Fruit fly (Drosophila melanogaster) whole organism, prepupa: ENCODE measurements around the gene plum.

Experiments used
- CG10631 ChIP-seq: fragments of 200-800 bp; sonication (Bioruptor generic); optimal IDR thresholded peaks from 2 replicates; lab custom pipeline; 2016; ENCODE audit warnings: missing biosample characterization, missing genetic modification characterization
- CG10669 ChIP-seq: fragments of 200-800 bp; sonication (Bioruptor generic); optimal IDR thresholded peaks from 3 replicates; lab custom pipeline; 2018; ENCODE audit warnings: missing biosample characterization, mild to moderate bottlenecking, missing genetic modification characterization, moderate library complexity
- CG11294 ChIP-seq: fragments of 200-800 bp; sonication (Bioruptor generic); IDR thresholded peaks from 2 replicates; pipeline ENCODE4 v1.3.6; 2022; ENCODE audit warnings: missing biosample characterization, missing genetic modification characterization
- CG11762 ChIP-seq: fragments of 200-800 bp; sonication (Bioruptor generic); optimal IDR thresholded peaks from 3 replicates; lab custom pipeline; 2016; ENCODE audit warnings: missing biosample characterization, missing genetic modification characterization; ENCODE audit not compliant: insufficient read depth
- CG11902 ChIP-seq: fragments of 200-800 bp; sonication (Bioruptor generic); optimal IDR thresholded peaks from 3 replicates; lab custom pipeline; 2016; ENCODE audit warnings: missing biosample characterization, missing genetic modification characterization
- CG15336 ChIP-seq: fragments of 200-800 bp; sonication (Bioruptor generic); IDR thresholded peaks from 2 replicates; pipeline ENCODE4 v1.3.6; 2022; ENCODE audit warnings: missing biosample characterization, missing genetic modification characterization
- CG16779 ChIP-seq: fragments of 200-800 bp; sonication (Bioruptor generic); optimal IDR thresholded peaks from 3 replicates; lab custom pipeline; 2017; ENCODE audit warnings: missing biosample characterization, mild to moderate bottlenecking, missing genetic modification characterization
- CG3032 ChIP-seq: fragments of 200-800 bp; optimal IDR thresholded peaks from 2 replicates; lab custom pipeline; 2019; ENCODE audit warnings: missing biosample characterization, mild to moderate bottlenecking, missing genetic modification characterization, moderate library complexity
- CG31627 ChIP-seq: fragments of 200-800 bp; sonication (Bioruptor generic); optimal IDR thresholded peaks from 3 replicates; lab custom pipeline; 2016; ENCODE audit warnings: missing biosample characterization, missing genetic modification characterization
- CG32006 ChIP-seq: fragments of 200-800 bp; sonication (Bioruptor generic); optimal IDR thresholded peaks from 3 replicates; lab custom pipeline; 2017; ENCODE audit warnings: missing biosample characterization, mild to moderate bottlenecking, missing genetic modification characterization
- CG34406 ChIP-seq: fragments of 200-800 bp; sonication (Bioruptor generic); optimal IDR thresholded peaks from 3 replicates; lab custom pipeline; 2016; ENCODE audit warnings: missing biosample characterization, missing genetic modification characterization
- CG4318 ChIP-seq: fragments of 200-800 bp; sonication (Bioruptor generic); optimal IDR thresholded peaks from 3 replicates; lab custom pipeline; 2017; ENCODE audit warnings: missing biosample characterization, mild to moderate bottlenecking, missing genetic modification characterization
- CG6163 ChIP-seq: fragments of 200-800 bp; sonication (Bioruptor generic); IDR thresholded peaks from 3 replicates; pipeline ENCODE4 v1.3.6; 2022; ENCODE audit warnings: missing biosample characterization, missing genetic modification characterization
- CG6276 ChIP-seq: fragments of 200-800 bp; sonication (Bioruptor generic); optimal IDR thresholded peaks from 2 replicates; lab custom pipeline; 2017; ENCODE audit warnings: missing biosample characterization, mild to moderate bottlenecking, missing genetic modification characterization
- CG6792 ChIP-seq: fragments of 200-800 bp; sonication (Bioruptor generic); optimal IDR thresholded peaks from 3 replicates; lab custom pipeline; 2016; ENCODE audit warnings: missing biosample characterization, missing genetic modification characterization
- CG6808 ChIP-seq: fragments of 200-800 bp; sonication (Bioruptor generic); optimal IDR thresholded peaks from 3 replicates; lab custom pipeline; 2017; ENCODE audit warnings: missing biosample characterization, missing genetic modification characterization, mild to moderate bottlenecking, moderate library complexity, missing genetic modification reagents
- CG6854 ChIP-seq: fragments of 200-800 bp; sonication (Bioruptor generic); optimal IDR thresholded peaks from 2 replicates; lab custom pipeline; 2017; ENCODE audit warnings: missing biosample characterization, mild to moderate bottlenecking, missing genetic modification characterization
- CG7368 ChIP-seq: fragments of 200-800 bp; sonication (Bioruptor generic); optimal IDR thresholded peaks from 3 replicates; lab custom pipeline; 2016; ENCODE audit warnings: missing biosample characterization, missing genetic modification characterization
- CG8119 ChIP-seq: fragments of 200-800 bp; sonication (Bioruptor generic); IDR thresholded peaks from 3 replicates; pipeline ENCODE4 v1.3.6; 2022; ENCODE audit warnings: missing biosample characterization, missing genetic modification characterization
- CG8319 ChIP-seq: fragments of 200-800 bp; sonication (Bioruptor generic); optimal IDR thresholded peaks from 3 replicates; lab custom pipeline; 2016; ENCODE audit warnings: missing biosample characterization, missing genetic modification characterization
- CG8632 ChIP-seq: fragments of 200-800 bp; sonication (Bioruptor generic); optimal IDR thresholded peaks from 3 replicates; lab custom pipeline; 2016; ENCODE audit warnings: missing biosample characterization, missing genetic modification characterization
- CG9139 ChIP-seq: fragments of 200-800 bp; sonication (Bioruptor generic); optimal IDR thresholded peaks from 3 replicates; lab custom pipeline; 2017; ENCODE audit warnings: missing biosample characterization, mild to moderate bottlenecking, missing genetic modification characterization
- Eip75B ChIP-seq: fragments of 200-800 bp; sonication (Bioruptor generic); optimal IDR thresholded peaks from 3 replicates; lab custom pipeline; 2016; ENCODE audit warnings: missing biosample characterization, missing genetic modification characterization
- Eip78C ChIP-seq: fragments of 200-800 bp; sonication (Bioruptor generic); peaks from one replicate; lab custom pipeline; 2016; ENCODE audit warnings: missing biosample characterization, missing genetic modification characterization
- Eip93F ChIP-seq: fragments of 200-800 bp; sonication (Bioruptor generic); optimal IDR thresholded peaks from 2 replicates; lab custom pipeline; 2016; ENCODE audit warnings: missing biosample characterization, mild to moderate bottlenecking, missing genetic modification characterization
- Ets21C ChIP-seq: fragments of 200-800 bp; sonication (Bioruptor generic); optimal IDR thresholded peaks from 3 replicates; lab custom pipeline; 2016; ENCODE audit warnings: missing biosample characterization, missing genetic modification characterization
- Ets96B ChIP-seq: fragments of 200-800 bp; optimal IDR thresholded peaks from 2 replicates; lab custom pipeline; 2019; ENCODE audit warnings: missing biosample characterization, mild to moderate bottlenecking, missing genetic modification characterization, moderate library complexity
- Hr39 ChIP-seq: fragments of 200-800 bp; sonication (Bioruptor generic); optimal IDR thresholded peaks from 2 replicates; lab custom pipeline; 2016; ENCODE audit warnings: missing biosample characterization, missing genetic modification characterization
- Lpt ChIP-seq: fragments of 200-800 bp; sonication (Bioruptor generic); optimal IDR thresholded peaks from 3 replicates; lab custom pipeline; 2016; ENCODE audit warnings: missing biosample characterization, missing genetic modification characterization
- Met ChIP-seq: fragments of 200-800 bp; sonication (Bioruptor generic); optimal IDR thresholded peaks from 3 replicates; lab custom pipeline; 2016; ENCODE audit warnings: missing biosample characterization, missing genetic modification characterization
- OdsH ChIP-seq: fragments of 200-800 bp; sonication (Bioruptor generic); optimal IDR thresholded peaks from 3 replicates; lab custom pipeline; 2016; ENCODE audit warnings: missing biosample characterization, missing genetic modification characterization
- Smox ChIP-seq: fragments of 200-800 bp; sonication (Bioruptor generic); optimal IDR thresholded peaks from 3 replicates; lab custom pipeline; 2016; ENCODE audit warnings: missing biosample characterization, missing genetic modification characterization
- Sox102F ChIP-seq: fragments of 200-800 bp; sonication (Bioruptor generic); optimal IDR thresholded peaks from 2 replicates; lab custom pipeline; 2016; ENCODE audit warnings: missing biosample characterization, mild to moderate bottlenecking, missing genetic modification characterization
- Sox15 ChIP-seq: fragments of 200-800 bp; sonication (Bioruptor generic); optimal IDR thresholded peaks from 3 replicates; lab custom pipeline; 2016; ENCODE audit warnings: missing biosample characterization, missing genetic modification characterization
- achi ChIP-seq: fragments of 200-800 bp; sonication (Bioruptor generic); optimal IDR thresholded peaks from 3 replicates; lab custom pipeline; 2016; ENCODE audit warnings: missing biosample characterization, missing genetic modification characterization
- acj6 ChIP-seq: fragments of 200-800 bp; sonication (Bioruptor generic); optimal IDR thresholded peaks from 3 replicates; lab custom pipeline; 2016; ENCODE audit warnings: missing biosample characterization, missing genetic modification characterization
- cyc ChIP-seq: fragments of 200-800 bp; sonication (Bioruptor generic); optimal IDR thresholded peaks from 3 replicates; lab custom pipeline; 2016; ENCODE audit warnings: missing biosample characterization, missing genetic modification characterization
- dsx ChIP-seq: fragments of 200-800 bp; optimal IDR thresholded peaks from 3 replicates; lab custom pipeline; 2019; ENCODE audit warnings: missing biosample characterization, mild to moderate bottlenecking, missing genetic modification characterization, moderate library complexity; ENCODE audit not compliant: poor library complexity, severe bottlenecking
- esn ChIP-seq: fragments of 200-800 bp; sonication (Bioruptor generic); optimal IDR thresholded peaks from 2 replicates; lab custom pipeline; 2016; ENCODE audit warnings: missing biosample characterization, mild to moderate bottlenecking, missing genetic modification characterization, moderate library complexity
- fd59A ChIP-seq: fragments of 200-800 bp; sonication (Bioruptor generic); optimal IDR thresholded peaks from 2 replicates; lab custom pipeline; 2017; ENCODE audit warnings: missing biosample characterization, mild to moderate bottlenecking, missing genetic modification characterization, missing genetic modification reagents
- fd85E ChIP-seq: fragments of 200-800 bp; sonication (Bioruptor generic); optimal IDR thresholded peaks from 3 replicates; lab custom pipeline; 2016; ENCODE audit warnings: missing biosample characterization, missing genetic modification characterization
- fkh ChIP-seq: fragments of 200-800 bp; sonication (Bioruptor generic); optimal IDR thresholded peaks from 3 replicates; lab custom pipeline; 2017; ENCODE audit warnings: missing biosample characterization, mild to moderate bottlenecking, missing genetic modification characterization, moderate library complexity
- lz ChIP-seq: fragments of 200-800 bp; sonication (Bioruptor generic); optimal IDR thresholded peaks from 3 replicates; lab custom pipeline; 2016; ENCODE audit warnings: missing biosample characterization, missing genetic modification characterization
- net ChIP-seq: fragments of 200-800 bp; sonication (Bioruptor generic); optimal IDR thresholded peaks from 3 replicates; lab custom pipeline; 2016; ENCODE audit warnings: missing biosample characterization, missing genetic modification characterization
- salr ChIP-seq, 2 experiments: fragments of 200-800 bp; sonication (Bioruptor generic); optimal IDR thresholded peaks; 3 replicates each; lab custom pipeline; 2016 to 2018; ENCODE audit warnings: missing biosample characterization in 2 of 2, missing genetic modification characterization in 2 of 2, mild to moderate bottlenecking in 1 of 2
- ss ChIP-seq, 2 experiments: fragments of 200-800 bp; sonication (Bioruptor generic); optimal IDR thresholded peaks; 2 replicates in 1 of 2; 3 replicates in 1 of 2; lab custom pipeline; 2017 to 2018; ENCODE audit warnings: mild to moderate bottlenecking in 2 of 2, missing biosample characterization in 2 of 2, missing genetic modification characterization in 2 of 2, moderate library complexity in 1 of 2
- svp ChIP-seq: fragments of 200-800 bp; sonication (Bioruptor generic); peaks from one replicate; lab custom pipeline; 2016; ENCODE audit warnings: missing biosample characterization, missing genetic modification characterization
- topi ChIP-seq: fragments of 200-800 bp; sonication (Bioruptor generic); optimal IDR thresholded peaks from 3 replicates; lab custom pipeline; 2016; ENCODE audit warnings: missing biosample characterization, missing genetic modification characterization
- vri ChIP-seq: fragments of 200-800 bp; sonication (Bioruptor generic); optimal IDR thresholded peaks from 3 replicates; lab custom pipeline; 2016; ENCODE audit warnings: missing biosample characterization, mild to moderate bottlenecking, missing genetic modification characterization

plum gene

dm6 chr3R:26500355-26500754, 34.7 kb downstream of the plum start (continued):
- TF ChIP-seq CG7368 (peak; percentile 22), acj6 (GFP tag; lab: Kevin White, UChicago) (peak; percentile 37), CG6808 (GFP tag; lab: Kevin White, UChicago) (peak; percentile 18), ss (GFP tag; optimal IDR thresholded peaks at IDR 0.05; lab: Kevin White, UChicago) (peak; percentile 29 to 32), esn (no peak), fd59A (GFP tag; lab: Kevin White, UChicago) (peak; percentile 29), topi (GFP tag; lab: Kevin White, UChicago) (no peak)

DNA sequence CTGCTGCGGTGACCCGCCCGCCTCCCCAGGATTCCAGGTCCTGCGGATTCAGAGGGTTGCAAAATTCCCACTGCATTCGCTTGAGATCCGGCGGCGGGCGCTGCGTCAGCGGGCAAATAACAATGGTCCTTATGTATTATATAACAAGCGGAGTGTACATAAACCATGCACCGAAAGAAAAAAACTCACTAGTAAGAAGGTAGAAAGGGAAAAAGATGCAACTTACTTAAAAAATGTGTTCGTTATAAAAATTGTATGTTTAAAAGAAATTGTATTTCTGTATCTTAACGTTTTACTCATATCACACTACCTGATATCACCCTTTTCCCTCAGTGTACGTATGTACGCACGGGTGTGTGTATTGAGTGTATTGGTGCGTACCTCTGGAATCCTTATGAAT, 35.9 kb downstream of the plum start:
- peak; percentile 61 for TF ChIP-seq CG10631 (GFP tag; lab: Kevin White, UChicago)
- peak; percentile 34 for TF ChIP-seq net (GFP tag; lab: Kevin White, UChicago)
- peak; percentile 77 for TF ChIP-seq Met (GFP tag; lab: Kevin White, UChicago)
- TF ChIP-seq OdsH (GFP tag; lab: Kevin White, UChicago) = peak; percentile 72
- peak; percentile 92 for TF ChIP-seq Eip78C (GFP tag; lab: Kevin White, UChicago)
- TF ChIP-seq CG15336 (GFP tag; lab: Robert Waterston, UW) = 0 out of 2 replicates have a peak, but pooled peaks have one; percentile 25
- TF ChIP-seq Eip93F (GFP tag; lab: Kevin White, UChicago) = no peak
- peak; percentile 76 for TF ChIP-seq Hr39 (GFP tag; lab: Kevin White, UChicago)
- TF ChIP-seq achi (GFP tag; lab: Kevin White, UChicago) = peak; percentile 69
- TF ChIP-seq CG6808 (GFP tag; lab: Kevin White, UChicago) = peak; percentile 72
- peak; percentile 76 for TF ChIP-seq CG6792 (GFP tag; lab: Kevin White, UChicago)
- TF ChIP-seq CG34406 (GFP tag; lab: Kevin White, UChicago) = peak; percentile 63
- TF ChIP-seq CG16779 = peak; percentile 45
- peak; percentile 64 for TF ChIP-seq CG10669 (GFP tag; lab: Kevin White, UChicago)
- TF ChIP-seq svp (GFP tag; lab: Kevin White, UChicago) = peak; percentile 89
- TF ChIP-seq CG11294 (GFP tag; lab: Robert Waterston, UW) = no peak
- TF ChIP-seq fkh (GFP tag; lab: Kevin White, UChicago) = no peak
- peak; percentile 50 for TF ChIP-seq Sox15 (GFP tag; lab: Kevin White, UChicago)
- no peak for TF ChIP-seq CG6276 (GFP tag; lab: Kevin White, UChicago)
- peak; percentile 21 for TF ChIP-seq CG7368
- TF ChIP-seq Eip75B (GFP tag; lab: Kevin White, UChicago) = peak; percentile 73
- TF ChIP-seq CG9139 (GFP tag; lab: Kevin White, UChicago) = peak; percentile 52
- TF ChIP-seq fd85E (GFP tag; lab: Kevin White, UChicago) = no peak
- TF ChIP-seq acj6 (GFP tag; lab: Kevin White, UChicago) = peak; percentile 76
- TF ChIP-seq CG4318 (GFP tag; lab: Kevin White, UChicago) = no peak
- peak; percentile 66 for TF ChIP-seq Ets21C (GFP tag; lab: Kevin White, UChicago)
- peak; percentile 85 for TF ChIP-seq esn
- TF ChIP-seq Sox102F (GFP tag; lab: Kevin White, UChicago) = peak; percentile 78
- TF ChIP-seq lz (GFP tag; lab: Kevin White, UChicago) = peak; percentile 80
- no peak for TF ChIP-seq CG8119 (GFP tag; lab: Robert Waterston, UW)
- TF ChIP-seq vri (GFP tag; lab: Kevin White, UChicago) = peak; percentile 81
- peak; percentile 80 for TF ChIP-seq CG6163 (GFP tag; lab: Robert Waterston, UW)
- peak; percentile 72 for TF ChIP-seq Smox (GFP tag; lab: Kevin White, UChicago)
- TF ChIP-seq CG11762 (GFP tag; lab: Kevin White, UChicago) = peak; percentile 55
- peak; percentile 75 for TF ChIP-seq Ets96B (tag; lab: Kevin White, UChicago)
- no peak for TF ChIP-seq Lpt (GFP tag; lab: Kevin White, UChicago)
- TF ChIP-seq cyc (GFP tag; lab: Kevin White, UChicago) = peak; percentile 77
- TF ChIP-seq CG8632 = peak; percentile 61
- peak; percentile 30 for TF ChIP-seq CG11902 (GFP tag; lab: Kevin White, UChicago)
- peak; percentile 80 for TF ChIP-seq CG31627 (GFP tag; lab: Kevin White, UChicago)
- TF ChIP-seq salr (GFP tag; optimal IDR thresholded peaks at IDR 0.05; lab: Kevin White, UChicago) = peak in 1 of 2 experiments; percentile 40
- TF ChIP-seq topi (GFP tag; lab: Kevin White, UChicago) = peak; percentile 75
- TF ChIP-seq CG32006 (GFP tag; lab: Kevin White, UChicago) = peak; percentile 47
- TF ChIP-seq dsx (GFP tag; lab: Kevin White, UChicago) = peak; percentile 57
- peak; percentile 70 for TF ChIP-seq CG3032 (tag; lab: Kevin White, UChicago)
- TF ChIP-seq CG6854 (GFP tag; lab: Kevin White, UChicago) = peak; percentile 36
- TF ChIP-seq CG8319 = peak; percentile 30
